Fruit fly (Drosophila melanogaster): ENCODE measurements around the gene CG18095.

DNA sequence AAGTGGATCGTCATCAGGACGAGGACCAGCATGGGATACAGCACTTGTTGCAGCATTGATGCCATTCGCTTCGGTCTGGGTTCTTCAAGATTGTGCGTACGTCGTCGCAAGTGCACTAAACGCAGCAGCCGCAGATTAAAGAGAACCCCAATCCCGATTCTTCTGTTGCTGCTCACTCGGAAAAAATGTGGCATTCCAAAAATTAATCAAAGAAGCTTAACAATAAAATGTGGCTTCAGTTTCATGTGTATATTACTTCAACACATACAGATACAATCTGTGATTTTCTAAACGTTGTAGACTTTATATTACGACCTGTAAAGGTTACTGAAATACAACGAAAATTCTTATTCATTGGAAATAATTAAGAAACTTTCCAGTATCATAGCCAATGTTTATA lies 11.2 kb downstream of the CG18095 start, which contains the start of gene NimC3:
- no peak for TF ChIP-seq pan (optimal IDR thresholded peaks at IDR 0.05)
- no peak for TF ChIP-seq usp (GFP tag; optimal IDR thresholded peaks at IDR 0.05)

Measured in whole organism.